Worm (Caenorhabditis elegans): ENCODE results near the gene F34D10.4.

F34D10.4 gene

ce11 chrIII:3729520-3729919, 6.9 kb upstream of the F34D10.4 start, which contains the start of gene F34D10.9:
F34D10.9 (minus strand) TSS chrIII:3729620.
- TF ChIP-seq unc-62 (GFP tag; optimal IDR thresholded peaks at IDR 0.05) = no peak

DNA sequence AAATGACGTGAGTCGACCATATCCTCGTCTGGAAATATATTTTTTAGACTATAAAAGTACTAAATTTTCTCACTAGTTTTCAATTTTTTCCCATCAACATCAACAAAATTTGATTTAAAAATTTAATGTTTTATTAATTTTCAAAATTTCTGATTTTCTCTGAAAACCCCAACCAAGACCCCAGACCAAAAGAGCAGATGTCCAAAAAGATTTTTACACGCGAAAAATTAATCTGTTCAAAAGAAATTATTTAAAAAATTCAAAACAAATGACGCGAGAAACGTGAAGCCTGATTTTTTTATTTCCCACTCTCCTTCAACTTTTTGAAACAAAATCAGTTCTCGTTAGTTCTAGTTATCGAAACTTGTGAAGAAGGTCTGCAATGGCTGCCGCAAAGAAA, 5.9 kb upstream of the F34D10.4 start, which contains the start of gene F34D10.8:
Gene F34D10.8 (plus strand): TSS at position 301 of the 400 bp plus-strand sequence.
- no peak for TF ChIP-seq unc-62 (GFP tag; optimal IDR thresholded peaks at IDR 0.05)

- no peak for TF ChIP-seq unc-62 (GFP tag; optimal IDR thresholded peaks at IDR 0.05)
Observed at ce11 chrIII:3734007-3734406, 2.4 kb upstream of the F34D10.4 start, which contains the start of gene F34D10.3. F34D10.3 (plus strand) TSS chrIII:3734255.

DNA sequence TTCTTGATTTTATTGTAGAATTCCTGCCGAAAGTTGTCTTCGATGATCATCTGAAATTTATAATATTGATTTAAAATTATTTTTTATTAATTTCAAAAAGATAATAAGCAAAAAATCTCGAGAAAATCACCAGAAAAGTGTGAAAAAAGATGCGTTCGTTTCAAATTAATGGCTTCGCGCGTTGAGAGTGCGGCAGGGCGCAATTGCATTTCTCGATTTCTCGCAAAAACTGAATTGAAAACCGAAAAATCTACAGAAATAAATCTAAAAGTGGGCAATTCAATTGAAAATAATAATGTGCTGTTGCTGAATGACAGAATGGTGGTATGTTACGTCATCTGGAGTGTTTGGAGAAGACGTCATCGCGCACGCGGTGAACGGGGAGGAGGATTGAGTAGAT, 1.4 kb upstream of the F34D10.4 start, which contains the start of gene evl-18:
Gene evl-18 (minus strand): TSS at position 50 of the 400 bp plus-strand sequence.
- TF ChIP-seq unc-62 (GFP tag; optimal IDR thresholded peaks at IDR 0.05) = no peak

- TF ChIP-seq unc-62 (GFP tag; optimal IDR thresholded peaks at IDR 0.05) = no peak
Observed at ce11 chrIII:3735509-3736255, 720 bp upstream of the F34D10.4 start.

ce11 chrIII:3737742-3738141, 1.3 kb downstream of the F34D10.4 start:
- TF ChIP-seq unc-62 (GFP tag; optimal IDR thresholded peaks at IDR 0.05) = no peak

ce11 chrIII:3738331-3738730, 1.9 kb downstream of the F34D10.4 start:
- TF ChIP-seq unc-62 (GFP tag; optimal IDR thresholded peaks at IDR 0.05) = no peak

DNA sequence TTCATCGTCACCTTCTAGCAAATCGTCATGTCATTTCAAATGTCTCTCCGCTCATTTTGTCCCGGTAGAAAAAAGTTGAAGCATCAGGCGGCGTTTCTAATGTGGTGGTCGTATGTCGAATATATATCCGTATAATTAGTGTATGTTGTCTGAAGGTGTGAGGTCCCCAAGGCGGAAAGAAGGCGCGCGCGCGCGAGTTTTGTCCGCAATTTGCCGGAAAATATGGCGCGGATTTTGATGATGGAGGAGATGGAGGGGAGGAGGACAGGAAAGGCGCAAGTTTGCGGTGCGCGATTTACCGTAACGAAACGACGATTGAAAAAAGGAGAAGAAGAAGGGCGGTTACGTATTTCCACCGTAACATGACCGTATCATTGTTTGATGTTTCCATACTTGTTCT, 5.7 kb downstream of the F34D10.4 start:
- no peak for TF ChIP-seq unc-62 (GFP tag; optimal IDR thresholded peaks at IDR 0.05)

DNA sequence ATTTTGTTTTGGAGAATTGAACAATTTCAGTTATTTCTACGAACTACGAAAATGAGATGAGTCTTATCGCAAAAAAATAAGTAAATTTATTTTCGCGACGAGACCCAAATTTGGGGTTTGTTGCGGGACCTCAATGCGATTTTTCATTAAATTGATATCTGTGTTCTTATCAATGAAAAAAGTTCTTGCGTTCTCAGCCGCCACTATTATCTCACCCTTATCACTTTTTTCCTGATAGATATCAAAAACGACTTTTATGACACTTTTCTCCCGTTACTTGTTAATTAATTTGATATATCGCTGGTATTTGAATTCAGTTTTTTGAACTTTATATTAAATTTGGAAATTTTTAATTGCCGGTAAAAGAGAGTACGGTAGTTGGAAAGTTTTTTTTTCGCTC, 7.0 kb downstream of the F34D10.4 start:
- no peak for TF ChIP-seq unc-62 (GFP tag; optimal IDR thresholded peaks at IDR 0.05)

DNA sequence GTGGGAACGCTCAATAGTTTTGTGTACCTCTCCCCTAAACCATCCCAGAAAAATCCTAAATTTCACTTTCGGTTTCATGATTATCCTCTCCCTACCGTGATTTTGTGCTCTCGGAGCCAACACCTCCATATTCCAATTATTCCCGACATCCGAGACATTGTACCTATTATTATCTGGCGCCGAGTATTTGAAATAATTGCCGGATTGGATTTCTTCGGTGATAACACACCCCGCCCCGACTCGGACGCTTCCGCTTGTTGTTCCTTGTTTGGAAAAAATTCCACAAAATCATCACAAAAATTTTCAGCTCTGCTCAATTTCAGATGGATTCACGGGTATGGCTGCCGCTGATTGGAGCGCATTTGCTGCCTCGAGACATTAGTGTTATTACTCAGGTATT, 8.7 kb downstream of the F34D10.4 start, which contains the start of gene lin-48:
Gene lin-48 (plus strand): TSS at position 301 of the 400 bp plus-strand sequence.
- TF ChIP-seq unc-62 (GFP tag; optimal IDR thresholded peaks at IDR 0.05) = no peak

- TF ChIP-seq unc-62 (GFP tag; optimal IDR thresholded peaks at IDR 0.05) = no peak
Observed at ce11 chrIII:3759312-3759711, 22.9 kb downstream of the F34D10.4 start, which contains the start of gene arcp-1. arcp-1 (minus strand) TSS chrIII:3759412.

DNA sequence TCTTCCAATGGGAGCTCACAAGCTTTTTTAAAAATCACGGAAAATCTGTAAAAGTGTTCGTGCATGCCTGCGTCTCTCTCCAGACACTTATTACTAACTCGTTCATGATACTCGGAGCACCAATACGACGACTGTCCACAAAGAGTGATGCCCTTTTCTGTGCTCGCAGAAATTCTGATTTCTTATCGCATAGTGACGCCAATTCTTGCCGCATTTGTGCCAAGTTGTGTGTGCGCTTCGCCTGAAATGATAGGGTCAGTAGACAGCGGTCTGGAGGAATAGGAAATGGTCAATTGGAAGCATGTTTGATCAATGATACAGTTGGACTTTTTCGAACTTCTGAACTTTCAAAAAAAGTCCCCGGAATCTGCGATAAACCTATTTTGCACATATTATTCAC, 27.6 kb downstream of the F34D10.4 start:
- no peak for TF ChIP-seq unc-62 (GFP tag; optimal IDR thresholded peaks at IDR 0.05)

DNA sequence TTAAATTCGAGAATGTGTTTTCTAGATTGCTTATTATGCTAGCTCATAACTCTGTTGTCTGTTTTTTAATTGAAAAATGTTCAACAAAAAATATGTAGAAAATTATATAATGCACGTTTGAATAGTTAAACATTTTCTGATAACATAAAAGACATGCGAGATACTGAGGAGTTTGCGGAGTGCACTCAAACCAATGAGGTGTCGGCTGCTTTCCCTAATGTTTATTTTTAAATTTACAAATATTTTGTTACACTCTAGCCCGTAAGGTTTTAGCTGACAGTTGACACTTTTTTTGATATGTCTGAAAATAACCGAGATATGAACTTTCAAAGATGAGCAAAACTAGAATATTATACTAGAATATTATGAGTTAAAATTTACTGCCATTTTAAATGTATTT, 28.2 kb downstream of the F34D10.4 start:
- no peak for TF ChIP-seq unc-62 (GFP tag; optimal IDR thresholded peaks at IDR 0.05)

DNA sequence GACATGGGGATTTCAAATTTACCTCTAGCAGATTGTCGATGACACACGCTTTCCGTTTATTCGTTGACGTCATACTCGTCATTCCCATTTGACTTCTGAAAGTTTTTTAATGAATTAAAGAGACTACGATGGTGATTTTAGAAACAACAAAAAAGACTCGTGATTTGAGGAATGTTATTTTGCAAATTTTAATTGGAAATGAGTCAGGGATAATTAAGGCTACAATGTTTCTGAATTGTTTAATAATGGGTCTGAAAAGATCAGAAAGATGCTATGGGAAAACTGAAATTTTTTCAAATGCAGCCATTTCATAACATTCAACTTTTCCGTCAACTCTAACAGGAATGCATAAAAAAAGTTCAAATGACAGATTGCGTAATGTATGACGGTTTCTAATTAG, 29.1 kb downstream of the F34D10.4 start, which contains the start of gene C44F1.1:
Gene C44F1.1 (minus strand): TSS at position 101 of the 400 bp plus-strand sequence.
- no peak for TF ChIP-seq unc-62 (GFP tag; optimal IDR thresholded peaks at IDR 0.05)

DNA sequence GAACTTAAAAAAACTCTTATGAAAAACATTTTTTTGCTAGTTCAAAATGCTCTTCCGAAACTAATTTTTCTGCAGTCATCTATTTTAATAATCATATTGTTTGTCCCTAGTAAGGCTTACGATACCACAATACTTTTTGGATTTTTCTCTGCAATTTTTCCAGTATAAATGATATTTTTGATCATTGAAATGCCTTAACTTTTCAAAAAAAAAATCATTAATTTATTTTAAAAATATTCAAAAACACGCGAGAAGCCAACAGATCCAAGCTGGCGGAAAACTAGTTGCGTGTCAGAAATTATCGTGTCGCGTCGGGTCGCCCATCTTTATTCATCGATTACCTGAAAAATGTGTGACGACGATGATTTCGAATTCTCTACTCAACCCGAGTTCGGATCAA, 31.8 kb downstream of the F34D10.4 start, which contains the start of gene gmeb-3:
Gene gmeb-3 (plus strand): TSS at position 301 of the 400 bp plus-strand sequence.
- TF ChIP-seq unc-62 (GFP tag; optimal IDR thresholded peaks at IDR 0.05) = no peak

- TF ChIP-seq unc-62 (GFP tag; optimal IDR thresholded peaks at IDR 0.05) = no peak
Observed at ce11 chrIII:3773173-3773572, 36.8 kb downstream of the F34D10.4 start, which contains the start of gene lec-4. lec-4 (minus strand) TSS chrIII:3773326.

ce11 chrIII:3774550-3774949, 38.1 kb downstream of the F34D10.4 start:
- TF ChIP-seq unc-62 (GFP tag; optimal IDR thresholded peaks at IDR 0.05) = no peak

All from whole organism, dauer.